Fruit fly (Drosophila melanogaster): ENCODE measurements around the gene Tbh.

The Tbh gene

DNA sequence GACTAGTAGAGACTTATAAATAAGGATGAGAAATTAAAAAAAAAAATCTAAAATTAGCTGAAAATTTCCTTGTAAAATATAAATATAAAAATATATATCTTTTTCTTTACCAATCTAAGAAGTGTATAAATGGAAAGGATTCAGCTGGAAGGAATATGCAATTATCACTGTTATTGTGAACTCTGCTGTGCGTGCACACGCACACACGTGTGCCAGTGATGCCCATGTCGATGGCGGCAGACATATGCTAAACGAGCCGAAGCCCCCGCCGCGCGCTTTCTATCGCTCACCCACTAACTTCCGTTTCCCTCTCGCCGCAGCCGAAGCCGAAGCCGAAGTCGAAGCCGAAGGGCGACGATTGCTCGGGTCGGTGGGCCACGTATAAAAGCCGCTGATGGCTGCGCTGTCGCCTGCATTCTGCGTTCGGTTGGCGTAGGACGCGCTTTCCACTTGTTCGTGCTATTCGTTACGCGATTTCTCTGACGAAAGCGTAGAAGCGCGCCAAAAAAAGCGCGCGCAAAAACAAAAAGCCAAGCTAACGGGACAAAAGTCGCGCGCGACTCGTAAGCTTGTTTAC is at the start of gene Tbh:
Gene Tbh, plus strand, starts transcription at position 527 of the 577 bp plus-strand sequence.
- TF ChIP-seq CTCF (optimal IDR thresholded peaks at IDR 0.05) (no peak), CG8478 (optimal IDR thresholded peaks at IDR 0.05) (no peak)

dm6 chrX:7946858-7947313 is 48.6 kb upstream of the Tbh start, which contains the start of gene orion:
orion (minus strand) TSS chrX:7946908.
- TF ChIP-seq CTCF (optimal IDR thresholded peaks at IDR 0.05) (no peak), CG8478 (optimal IDR thresholded peaks at IDR 0.05) (no peak)

DNA sequence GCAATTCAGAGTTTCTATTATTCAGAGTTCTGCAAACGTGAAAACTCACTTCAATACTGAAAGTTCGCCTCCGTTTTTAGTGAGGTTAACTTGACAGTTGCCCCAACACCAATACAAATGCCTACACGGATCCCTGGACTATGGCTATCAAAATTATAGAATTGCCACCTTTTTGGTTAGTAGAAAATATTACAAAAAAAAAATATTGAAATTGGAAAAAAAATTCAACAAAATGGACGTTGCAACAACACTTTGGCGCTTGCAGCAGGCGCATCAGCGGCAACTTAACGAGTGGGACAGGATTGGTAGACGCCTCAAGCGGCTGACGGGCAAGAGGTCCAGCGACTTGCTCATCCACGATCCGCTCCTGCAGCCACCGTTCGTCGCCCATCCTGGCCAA is 39.6 kb upstream of the Tbh start, which contains the start of the genes CG15332 and CG15330:
Gene CG15332, minus strand, starts transcription at position 101 of the 400 bp plus-strand sequence.
Gene CG15330, plus strand, starts transcription at position 175 of the 400 bp plus-strand sequence.
- no peak for TF ChIP-seq CG8478 (optimal IDR thresholded peaks at IDR 0.05)

DNA sequence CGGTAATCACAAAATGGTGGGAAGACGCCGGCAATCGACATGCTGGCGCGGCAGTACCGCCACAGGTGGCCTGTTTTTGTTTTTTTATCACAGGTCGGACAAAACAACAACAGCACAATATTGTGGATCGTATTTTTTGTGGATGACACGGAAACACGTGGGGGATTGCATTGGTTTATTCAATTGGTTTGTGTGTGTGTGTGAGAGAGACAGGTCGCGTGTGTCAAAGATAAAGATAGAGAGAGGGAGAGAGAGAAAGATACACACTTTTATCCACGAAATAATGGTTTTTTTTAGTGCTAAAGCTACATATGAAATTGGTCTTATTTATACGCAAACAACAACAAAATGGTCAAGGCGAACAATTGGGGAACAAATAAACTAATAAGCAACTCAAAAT is 36.5 kb upstream of the Tbh start:
- TF ChIP-seq CTCF (optimal IDR thresholded peaks at IDR 0.05) (no peak), CG8478 (optimal IDR thresholded peaks at IDR 0.05) (no peak)

- TF ChIP-seq CG8478 (optimal IDR thresholded peaks at IDR 0.05) (no peak), CTCF (optimal IDR thresholded peaks at IDR 0.05) (no peak)
Observed at dm6 chrX:7959512-7959911, 36.0 kb upstream of the Tbh start.

DNA sequence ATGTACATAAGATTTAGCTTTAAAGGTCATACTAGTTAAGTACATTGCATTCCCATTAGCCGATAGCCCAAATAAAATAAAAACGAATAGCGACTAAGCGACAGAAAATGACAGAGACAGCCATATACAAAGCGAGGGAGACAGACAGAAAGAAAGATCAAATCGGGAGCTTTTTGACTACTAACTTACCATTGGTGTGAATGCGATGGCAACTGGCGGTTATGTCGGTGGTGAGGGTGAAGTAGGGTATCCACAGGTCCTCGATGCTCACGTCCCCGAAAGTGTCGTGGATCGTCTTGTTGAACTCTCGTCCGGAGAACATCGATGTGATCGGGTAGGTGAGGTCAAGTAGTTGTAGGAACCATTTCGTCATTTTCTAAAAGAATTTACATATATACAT is 34.5 kb upstream of the Tbh start:
- no peak for TF ChIP-seq CG8478 (optimal IDR thresholded peaks at IDR 0.05)
- no peak for TF ChIP-seq CTCF (optimal IDR thresholded peaks at IDR 0.05)

dm6 chrX:7963724-7964123 is 31.8 kb upstream of the Tbh start, which contains the start of gene sn:
sn (plus strand) TSS chrX:7964024.
- no peak for TF ChIP-seq CG8478 (optimal IDR thresholded peaks at IDR 0.05)
- TF ChIP-seq CTCF (optimal IDR thresholded peaks at IDR 0.05): no peak

DNA sequence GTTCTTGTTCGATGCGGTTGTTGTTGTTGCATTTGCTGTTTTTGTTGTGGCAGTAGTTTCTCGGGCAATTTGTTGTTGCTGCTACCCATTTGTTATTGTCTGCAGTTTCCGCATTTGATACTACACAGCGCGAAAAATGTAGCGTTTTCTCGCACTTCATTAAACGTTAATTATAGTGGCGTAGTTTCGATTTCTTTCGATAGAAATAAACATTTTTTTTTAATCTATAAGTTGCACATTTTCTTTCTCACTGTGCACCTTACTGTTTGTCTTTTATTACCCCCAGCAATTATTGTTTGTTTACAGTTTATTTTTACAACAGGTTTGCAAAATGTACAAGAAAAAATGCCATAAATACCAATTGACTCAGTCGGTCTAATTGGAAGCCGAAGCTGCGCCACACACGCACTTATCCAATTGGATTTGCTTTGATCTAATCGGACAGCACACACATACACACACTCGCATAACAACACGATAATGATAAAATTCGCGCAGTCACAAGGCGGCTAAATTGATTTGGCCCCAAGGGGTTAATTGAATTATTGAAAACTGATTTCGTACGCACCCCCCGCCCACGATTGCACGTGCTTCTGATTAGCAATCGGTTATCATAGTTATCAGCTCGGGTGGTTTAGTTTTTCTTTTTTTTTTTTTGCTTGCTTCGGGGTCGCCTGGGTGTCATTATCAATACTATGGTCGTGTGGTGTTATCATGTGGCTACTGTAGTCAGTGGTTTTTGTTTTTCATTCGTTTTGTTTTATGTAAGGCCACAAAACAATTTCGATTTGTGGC is 29.5 kb upstream of the Tbh start:
- TF ChIP-seq CG8478 (optimal IDR thresholded peaks at IDR 0.05): no peak
- TF ChIP-seq CTCF (optimal IDR thresholded peaks at IDR 0.05): no peak

dm6 chrX:7967052-7967847 is 28.2 kb upstream of the Tbh start:
- TF ChIP-seq CTCF (optimal IDR thresholded peaks at IDR 0.05) (no peak), CG8478 (optimal IDR thresholded peaks at IDR 0.05) (no peak)

- TF ChIP-seq CTCF (optimal IDR thresholded peaks at IDR 0.05) (no peak), CG8478 (optimal IDR thresholded peaks at IDR 0.05) (no peak)
Observed at dm6 chrX:7967848-7968143, 27.7 kb upstream of the Tbh start.

DNA sequence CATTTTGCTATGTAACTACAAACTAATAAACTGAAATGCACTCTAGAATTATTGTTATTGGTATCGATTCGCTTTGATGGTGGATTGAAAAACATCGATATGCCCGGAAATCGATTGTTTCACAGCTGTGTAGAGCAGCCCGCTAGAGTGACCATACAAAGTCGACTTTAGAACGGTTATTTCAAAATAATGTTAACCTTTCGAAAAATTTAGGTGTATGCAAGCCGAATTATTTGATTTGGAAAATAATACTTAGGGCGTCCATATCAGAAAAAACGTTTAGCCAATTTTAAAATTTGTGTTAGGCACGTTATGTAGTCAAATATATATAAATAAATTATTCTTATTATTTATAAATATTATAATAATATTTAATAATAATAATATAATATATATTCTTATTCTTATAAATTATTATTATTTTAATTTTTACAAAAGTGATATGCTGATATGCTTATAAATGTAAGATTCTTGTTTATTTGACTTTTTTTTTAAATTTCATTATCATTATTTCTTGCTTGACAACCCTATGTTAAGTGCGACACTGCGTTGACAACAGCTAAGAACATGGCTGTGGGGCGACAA is 27.2 kb upstream of the Tbh start, which contains the start of gene sws:
Gene sws, minus strand, starts transcription at position 22 of the 585 bp plus-strand sequence.
- TF ChIP-seq CTCF (optimal IDR thresholded peaks at IDR 0.05) (no peak), CG8478 (optimal IDR thresholded peaks at IDR 0.05) (no peak)

DNA sequence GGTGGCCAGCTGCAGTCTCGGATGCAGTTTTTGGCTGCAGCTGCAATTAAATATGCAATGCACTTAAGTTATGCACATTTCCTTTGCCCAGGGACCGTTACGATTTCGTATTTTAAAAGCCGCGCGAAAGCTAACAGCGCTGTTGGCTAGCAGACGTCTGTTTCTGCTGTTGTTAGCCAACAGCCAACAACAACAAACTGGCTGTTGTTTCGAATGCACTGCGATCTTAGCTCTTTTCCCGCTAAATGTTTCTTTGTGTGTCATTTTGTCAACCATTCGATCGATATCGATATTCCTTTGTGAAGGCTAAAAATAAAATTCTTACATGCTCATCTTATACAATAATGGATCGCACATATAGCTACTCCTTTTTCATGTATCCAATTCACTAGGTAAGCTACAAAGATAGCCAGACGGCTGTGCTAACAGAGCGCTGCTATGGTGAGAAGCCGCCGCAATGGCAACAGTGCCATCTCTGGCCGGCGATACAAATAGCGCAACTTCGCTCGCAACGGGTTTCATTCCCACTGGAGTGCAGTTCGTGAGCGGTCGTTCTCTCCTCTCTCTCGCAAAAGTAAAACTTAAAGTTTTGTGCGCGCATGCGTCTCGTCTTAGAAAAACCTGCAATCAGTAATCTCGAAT is 26.2 kb upstream of the Tbh start:
- TF ChIP-seq CTCF (optimal IDR thresholded peaks at IDR 0.05): no peak
- no peak for TF ChIP-seq CG8478 (optimal IDR thresholded peaks at IDR 0.05)

DNA sequence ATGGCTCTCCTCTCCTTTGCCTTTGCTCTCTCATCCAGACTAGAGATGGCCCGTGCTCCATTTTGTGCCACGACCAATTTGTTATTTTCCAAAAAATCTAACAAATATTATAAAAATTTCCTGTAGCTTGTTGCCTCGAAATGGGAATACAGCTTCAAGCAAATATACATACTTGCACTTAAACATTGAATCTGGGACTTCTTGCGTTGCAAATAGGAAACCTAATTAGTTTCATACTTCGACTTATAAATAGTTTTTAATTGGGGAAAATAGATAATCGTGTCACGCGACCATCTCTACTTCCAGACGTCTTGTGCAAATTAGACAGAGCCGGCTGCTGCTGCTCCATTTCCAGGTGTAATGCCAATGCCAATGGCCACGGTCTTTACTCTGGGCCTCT is 25.1 kb upstream of the Tbh start:
- TF ChIP-seq CG8478 (optimal IDR thresholded peaks at IDR 0.05) (no peak), CTCF (optimal IDR thresholded peaks at IDR 0.05) (no peak)

- TF ChIP-seq CG8478 (optimal IDR thresholded peaks at IDR 0.05) (no peak), CTCF (optimal IDR thresholded peaks at IDR 0.05) (no peak)
Observed at dm6 chrX:7972363-7972942, 23.0 kb upstream of the Tbh start.

Measured in S2 (cell line).